Worm (Caenorhabditis elegans) whole organism, late embryonic: ENCODE data around the gene orc-3.

Experiments used
- C08G9.2 ChIP-seq: sonication (generic microtip); optimal IDR thresholded peaks from 2 replicates; lab custom pipeline; 2016; ENCODE audit warnings: mild to moderate bottlenecking, missing genetic modification characterization, moderate library complexity, missing compliant biosample characterization
- F13H6.1 ChIP-seq: sonication (generic microtip); optimal IDR thresholded peaks from 2 replicates; lab custom pipeline; 2016; ENCODE audit warnings: missing genetic modification characterization, missing compliant biosample characterization
- T23F11.4 ChIP-seq: fragments of 200-800 bp; sonication (Bioruptor generic); optimal IDR thresholded peaks from 2 replicates; lab custom pipeline; 2018; ENCODE audit warnings: mild to moderate bottlenecking, missing genetic modification characterization, missing compliant biosample characterization
- ama-1 ChIP-seq: fragments of 150-350 bp; optimal IDR thresholded peaks from 2 replicates; lab custom pipeline; 2014
- ceh-19 ChIP-seq: fragments of 200-800 bp; sonication (Bioruptor generic); optimal IDR thresholded peaks from 2 replicates; lab custom pipeline; 2018; ENCODE audit warnings: mild to moderate bottlenecking, missing genetic modification characterization, missing compliant biosample characterization
- lim-6 ChIP-seq: sonication (generic microtip); optimal IDR thresholded peaks from 2 replicates; lab custom pipeline; 2016; ENCODE audit warnings: missing genetic modification characterization, missing compliant biosample characterization
- unc-42 ChIP-seq: sonication (generic microtip); optimal IDR thresholded peaks from 2 replicates; lab custom pipeline; 2016; ENCODE audit warnings: missing genotype, missing genetic modification characterization, missing compliant biosample characterization

DNA sequence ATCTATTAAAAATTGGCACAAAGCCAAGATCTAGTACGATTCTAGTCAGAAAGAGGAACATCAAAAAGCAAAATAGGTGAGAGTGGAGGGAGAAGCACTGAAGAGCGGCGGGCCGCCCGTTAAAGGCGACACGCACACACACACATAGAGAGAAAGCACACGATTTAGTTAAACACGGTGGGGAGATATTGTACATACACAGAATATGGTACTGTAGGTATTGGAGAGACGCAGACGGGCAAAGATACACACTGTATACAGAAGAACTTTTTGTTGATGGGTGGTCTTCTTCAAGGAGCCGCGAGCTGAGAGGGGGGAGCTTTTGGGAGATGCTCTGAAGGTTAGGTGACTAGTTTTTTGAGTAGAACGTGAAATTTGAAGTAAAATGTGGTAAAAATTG, 18.3 kb downstream of the orc-3 start:
- TF ChIP-seq unc-42 (tag; lab: Kevin White, UChicago), result no peak
- TF ChIP-seq ceh-19, result no peak
- no peak for TF ChIP-seq ama-1 (lab: Kevin White, UChicago)
- TF ChIP-seq F13H6.1, result peak; percentile 1
- TF ChIP-seq C08G9.2 (tag; lab: Kevin White, UChicago), result no peak
- no peak for TF ChIP-seq lim-6
- TF ChIP-seq T23F11.4 (GFP tag; lab: Kevin White, UChicago), result no peak
